Fruit fly (Drosophila melanogaster) S2 (cell line): Measurements from ENCODE around the gene ohgt.

Experiments
- CG8478 ChIP-seq: fragments of >200 bp; optimal IDR thresholded peaks from 2 replicates; lab custom pipeline; 2018
- CTCF ChIP-seq, 2 experiments: fragments of >200 bp; optimal IDR thresholded peaks; 2 replicates each; lab custom pipeline; 2018

- TF ChIP-seq CTCF (optimal IDR thresholded peaks at IDR 0.05; lab: Kevin White, UChicago): no peak
- TF ChIP-seq CG8478 (lab: Kevin White, UChicago): no peak
Measured at dm6 chr3R:10080699-10081098, 31.7 kb downstream of the ohgt start.
